Worm (Caenorhabditis elegans): ENCODE data around the gene fem-2.

- no peak for TF ChIP-seq ZK546.5 (tag; optimal IDR thresholded peaks at IDR 0.05)
- no peak for TF ChIP-seq gmeb-1 (tag; optimal IDR thresholded peaks at IDR 0.05)
- no peak for TF ChIP-seq skn-1 (tag; optimal IDR thresholded peaks at IDR 0.05)
- TF ChIP-seq unc-62 (GFP tag; optimal IDR thresholded peaks at IDR 0.05) = no peak
- no peak for TF ChIP-seq aly-2 (tag; optimal IDR thresholded peaks at IDR 0.05)
- TF ChIP-seq nhr-12 (tag; optimal IDR thresholded peaks at IDR 0.05) = no peak
- TF ChIP-seq nhr-11 (tag; optimal IDR thresholded peaks at IDR 0.05) = no peak
- TF ChIP-seq ztf-4 (tag; optimal IDR thresholded peaks at IDR 0.05) = no peak
- TF ChIP-seq nhr-237 (tag; optimal IDR thresholded peaks at IDR 0.05) = no peak
Observed at ce11 chrIII:651587-651986, 17.2 kb upstream of the fem-2 start.
